Fruit fly (Drosophila melanogaster) whole organism, larva: Measurements from ENCODE around the gene Rab7.

ENCODE experiments used
- noc ChIP-seq: fragments of 200-800 bp; sonication (Bioruptor generic); optimal IDR thresholded peaks from 3 replicates; lab custom pipeline; 2019; ENCODE audit warnings: missing biosample characterization, mild to moderate bottlenecking, missing genetic modification characterization, moderate library complexity

Gene Rab7

dm6 chr3R:23986479-23986930 lies 6.3 kb upstream of the Rab7 start, which contains the start of the genes CG13603 and CG5902:
Gene CG13603, minus strand, starts transcription at chr3R:23986569.
Gene CG5902, plus strand, starts transcription at chr3R:23986642.
- TF ChIP-seq noc (tag; lab: Kevin White, UChicago) = no peak

dm6 chr3R:23991364-23991763 lies 1.4 kb upstream of the Rab7 start:
- TF ChIP-seq noc (tag; lab: Kevin White, UChicago) = no peak

- TF ChIP-seq noc (tag; lab: Kevin White, UChicago) = no peak
These were observed 1.8 kb downstream of the Rab7 start for dm6 chr3R:23994578-23994977.

- TF ChIP-seq noc (tag; lab: Kevin White, UChicago) = no peak
These were observed 2.7 kb downstream of the Rab7 start, which contains the start of gene CG33108 for dm6 chr3R:23995460-23995859. Gene CG33108, plus strand, starts transcription at chr3R:23995659.

- no peak for TF ChIP-seq noc (tag; lab: Kevin White, UChicago)
These were observed 3.4 kb downstream of the Rab7 start, which contains the start of gene LSm3 for dm6 chr3R:23996224-23996623. Gene LSm3, plus strand, starts transcription at chr3R:23996262.

dm6 chr3R:24001150-24001549 lies 8.3 kb downstream of the Rab7 start:
- no peak for TF ChIP-seq noc (tag; lab: Kevin White, UChicago)

dm6 chr3R:24003948-24004347 lies 11.1 kb downstream of the Rab7 start:
- TF ChIP-seq noc (tag; lab: Kevin White, UChicago) = no peak

dm6 chr3R:24006449-24007159 lies 13.8 kb downstream of the Rab7 start:
- peak; percentile 42 for TF ChIP-seq noc (tag; lab: Kevin White, UChicago)

dm6 chr3R:24007775-24008506 lies 15.1 kb downstream of the Rab7 start:
- TF ChIP-seq noc (tag; lab: Kevin White, UChicago) = peak; percentile 33

dm6 chr3R:24008887-24009286 lies 16.1 kb downstream of the Rab7 start:
- no peak for TF ChIP-seq noc (tag; lab: Kevin White, UChicago)

- no peak for TF ChIP-seq noc (tag; lab: Kevin White, UChicago)
These were observed 17.9 kb downstream of the Rab7 start for dm6 chr3R:24010637-24011214.

dm6 chr3R:24012038-24012693 lies 19.4 kb downstream of the Rab7 start:
- TF ChIP-seq noc (tag; lab: Kevin White, UChicago) = no peak

- TF ChIP-seq noc (tag; lab: Kevin White, UChicago) = no peak
These were observed 21.8 kb downstream of the Rab7 start for dm6 chr3R:24014600-24014999.

- TF ChIP-seq noc (tag; lab: Kevin White, UChicago) = no peak
These were observed 22.6 kb downstream of the Rab7 start for dm6 chr3R:24015449-24015848.
